Worm (Caenorhabditis elegans): Measurements from ENCODE around the gene nhr-225.

nhr-225 gene

ce11 chrV:2274253-2274892 lies 15.9 kb downstream of the nhr-225 start, which contains the start of the genes Y5H2A.4 and abu-4:
Y5H2A.4 (minus strand) TSS chrV:2274353.
abu-4 (plus strand) TSS chrV:2274842.
- TF ChIP-seq aly-2 (tag; optimal IDR thresholded peaks at IDR 0.05) (no peak), lin-15B (tag; optimal IDR thresholded peaks at IDR 0.05) (no peak)

- no peak for TF ChIP-seq blmp-1 (tag; optimal IDR thresholded peaks at IDR 0.05)
- TF ChIP-seq sptf-1 (tag; optimal IDR thresholded peaks at IDR 0.05), result no peak
- TF ChIP-seq skn-1 (tag; optimal IDR thresholded peaks at IDR 0.05), result no peak
- TF ChIP-seq mep-1 (tag; optimal IDR thresholded peaks at IDR 0.05), result no peak
- TF ChIP-seq rnt-1 (tag; optimal IDR thresholded peaks at IDR 0.05), result no peak
- TF ChIP-seq lsy-2 (tag; optimal IDR thresholded peaks at IDR 0.05), result no peak
- TF ChIP-seq lir-3 (tag; optimal IDR thresholded peaks at IDR 0.05; ENCODE audit: poor library complexity), result no peak
Measured at ce11 chrV:2271750-2272149, 18.5 kb downstream of the nhr-225 start, which contains the start of gene Y5H2A.1. Y5H2A.1 (minus strand) TSS chrV:2271850.

DNA sequence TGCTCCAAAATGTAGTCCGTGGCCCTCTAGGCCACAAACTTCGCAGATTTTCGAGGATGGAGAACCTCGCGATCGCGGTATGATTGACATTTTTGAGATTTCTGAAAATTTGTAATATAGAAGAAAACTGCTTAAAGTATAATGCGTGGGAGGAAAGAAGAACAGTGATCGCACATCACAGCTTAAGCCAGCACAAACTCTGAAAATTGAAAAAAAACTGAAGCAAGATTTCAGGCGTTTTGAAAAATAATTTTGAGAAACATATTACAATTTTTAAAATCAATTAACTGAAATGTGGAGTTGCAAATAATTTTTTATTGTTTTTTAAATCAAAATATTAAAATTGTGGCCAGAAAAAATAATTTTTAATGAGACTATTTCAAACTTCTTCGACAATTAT lies 23.3 kb downstream of the nhr-225 start, which contains the start of gene nhr-275:
TSS of gene nhr-275 (minus strand) at position 101 of the 400 bp plus-strand sequence.
- TF ChIP-seq F16B12.6 (tag; optimal IDR thresholded peaks at IDR 0.05) (no peak), egl-13 (tag; optimal IDR thresholded peaks at IDR 0.05) (no peak), unc-30 (tag; optimal IDR thresholded peaks at IDR 0.05) (no peak), unc-86 (tag; optimal IDR thresholded peaks at IDR 0.05) (no peak)

DNA sequence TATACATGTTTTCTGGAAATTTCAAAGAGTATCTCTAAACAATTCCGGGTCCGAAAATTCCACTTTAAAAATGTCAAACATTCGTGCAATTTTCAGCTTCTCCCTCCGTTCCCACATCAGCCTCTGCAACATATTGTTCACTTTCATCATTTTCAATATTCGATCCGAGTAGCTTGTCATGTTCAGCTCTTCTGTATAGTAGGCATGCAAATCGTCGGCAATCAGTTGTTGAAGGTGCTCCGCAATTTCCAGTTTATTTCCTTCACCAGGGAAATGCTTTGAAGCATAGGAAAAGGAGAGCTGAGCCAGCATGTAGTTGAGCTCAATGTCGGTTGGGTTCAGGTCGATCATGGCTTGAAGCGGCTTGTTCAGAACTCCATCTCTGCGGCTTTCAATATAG lies 25.3 kb downstream of the nhr-225 start:
- TF ChIP-seq efl-1 (optimal IDR thresholded peaks at IDR 0.05) (no peak), efl-1 (GFP tag; optimal IDR thresholded peaks at IDR 0.05 in 1 of 2) (peak in 1 of 2 experiments; percentile 88), ceh-82 (tag; optimal IDR thresholded peaks at IDR 0.05) (no peak)

DNA sequence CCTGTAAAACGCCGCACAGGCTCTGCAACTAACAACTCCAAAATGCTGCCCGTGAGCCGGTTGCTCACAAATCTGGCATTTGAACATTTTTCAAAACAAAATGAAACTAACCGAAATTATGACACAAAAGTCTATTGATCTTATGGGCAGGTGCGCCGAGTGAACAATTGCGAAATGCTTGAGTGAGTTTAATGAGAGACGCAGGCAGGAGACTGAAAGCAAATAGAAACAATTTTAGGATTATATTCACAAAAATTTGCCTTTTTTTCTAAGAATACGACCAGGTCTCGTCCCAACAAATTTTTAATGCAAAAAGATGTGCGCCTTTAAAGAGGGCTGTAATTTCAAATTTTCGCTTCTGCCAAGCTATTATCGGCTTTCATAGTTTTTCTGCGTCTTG lies 25.8 kb downstream of the nhr-225 start, which contains the start of gene nhr-183:
TSS of gene nhr-183 (minus strand) at position 180 of the 400 bp plus-strand sequence.
- TF ChIP-seq hlh-17 (GFP tag; optimal IDR thresholded peaks at IDR 0.05; ENCODE audit: borderline replicate concordance) (no peak), snu-23 (GFP tag; optimal IDR thresholded peaks at IDR 0.05) (no peak), isw-1 (GFP tag; IDR thresholded peaks at IDR 0.05) (no peak), ceh-90 (tag; optimal IDR thresholded peaks at IDR 0.05) (no peak), xbp-1 (tag; optimal IDR thresholded peaks at IDR 0.05) (no peak), skn-1 (tag; optimal IDR thresholded peaks at IDR 0.05) (peak; percentile 46), C16A3.4 (tag; optimal IDR thresholded peaks at IDR 0.05) (no peak), jun-1 (tag; optimal IDR thresholded peaks at IDR 0.05) (no peak), nhr-20 (tag; optimal IDR thresholded peaks at IDR 0.05) (no peak), nhr-47 (tag; optimal IDR thresholded peaks at IDR 0.05) (no peak), nhr-12 (tag; optimal IDR thresholded peaks at IDR 0.05) (no peak), nhr-85 (tag) (no peak), efl-1 (optimal IDR thresholded peaks at IDR 0.05) (no peak), efl-1 (GFP tag; optimal IDR thresholded peaks at IDR 0.05 in 1 of 2) (peak in 1 of 2 experiments; percentile 37), nhr-19 (GFP tag; conservative IDR thresholded peaks at IDR 0.05) (no peak), fkh-8 (tag; optimal IDR thresholded peaks at IDR 0.05) (peak; percentile 10), lin-35 (GFP tag; optimal IDR thresholded peaks at IDR 0.05) (peak in 1 of 2 experiments; percentile 19)

DNA sequence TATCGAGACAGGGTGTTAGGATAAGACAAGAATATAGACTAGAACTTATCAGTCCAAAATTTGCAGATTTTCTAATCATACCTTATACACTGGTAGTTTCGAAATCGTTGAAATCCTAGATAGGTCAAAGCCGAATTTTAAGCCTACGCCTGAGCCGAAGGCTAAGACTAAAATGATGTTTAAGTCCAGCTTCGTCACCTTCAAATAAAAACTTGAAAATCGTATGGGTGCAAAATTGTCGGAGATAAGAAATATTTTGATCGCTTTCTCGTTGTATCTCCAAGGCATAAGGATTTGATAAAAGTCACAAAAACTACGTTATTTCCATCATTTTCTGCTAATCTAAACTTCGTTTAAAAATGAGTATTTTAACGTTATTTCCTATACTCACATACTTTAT lies 29.6 kb downstream of the nhr-225 start, which contains the start of gene F41B5.12:
TSS of gene F41B5.12 (plus strand) at position 301 of the 400 bp plus-strand sequence.
- TF ChIP-seq unc-98 (GFP tag; IDR thresholded peaks at IDR 0.05) (no peak), vab-15 (tag; optimal IDR thresholded peaks at IDR 0.05) (no peak), fos-1 (tag; optimal IDR thresholded peaks at IDR 0.05) (no peak), elt-2 (tag; optimal IDR thresholded peaks at IDR 0.05) (no peak), nhr-77 (tag; optimal IDR thresholded peaks at IDR 0.05) (no peak), nhr-237 (tag; optimal IDR thresholded peaks at IDR 0.05) (no peak), rnt-1 (tag; optimal IDR thresholded peaks at IDR 0.05) (no peak), ces-1 (GFP tag; optimal IDR thresholded peaks at IDR 0.05) (no peak), hpl-2 (GFP tag; optimal IDR thresholded peaks at IDR 0.05) (no peak), irx-1 (tag; optimal IDR thresholded peaks at IDR 0.05) (no peak), tbx-2 (tag; optimal IDR thresholded peaks at IDR 0.05) (no peak), nhr-76 (tag; optimal IDR thresholded peaks at IDR 0.05) (no peak), nhr-71 (tag; optimal IDR thresholded peaks at IDR 0.05) (no peak), sptf-1 (tag; optimal IDR thresholded peaks at IDR 0.05) (no peak), nhr-20 (tag; optimal IDR thresholded peaks at IDR 0.05) (no peak)

Measured in whole organism, L1 larva.